Fruit fly (Drosophila melanogaster) whole organism, embryonic: Measurements from ENCODE around the gene gukh.

Source experiments
- Adf1 ChIP-seq: fragments of 200-800 bp; sonication (Bioruptor generic); IDR thresholded peaks from 2 replicates; pipeline ENCODE4 v1.3.6; 2022; ENCODE audit warnings: missing biosample characterization, missing genetic modification characterization
- B-H1 ChIP-seq: fragments of 200-800 bp; sonication (Bioruptor generic); IDR thresholded peaks from 3 replicates; pipeline ENCODE4 v1.3.6; 2022; ENCODE audit warnings: missing biosample characterization, missing genetic modification characterization
- CG10654 ChIP-seq: fragments of 200-800 bp; sonication (Bioruptor generic); optimal IDR thresholded peaks from 2 replicates; lab custom pipeline; 2016; ENCODE audit warnings: missing biosample characterization, missing genetic modification characterization
- CG11696 ChIP-seq: fragments of 200-800 bp; sonication (Bioruptor generic); IDR thresholded peaks from 2 replicates; pipeline ENCODE4 v1.3.6; 2022; ENCODE audit warnings: missing biosample characterization, missing genetic modification characterization
- CG12659 ChIP-seq: fragments of 200-800 bp; sonication (Bioruptor generic); optimal IDR thresholded peaks from 3 replicates; lab custom pipeline; 2017; ENCODE audit warnings: mild to moderate bottlenecking, missing biosample characterization, missing genetic modification reagents, missing genetic modification characterization
- CG12769 ChIP-seq: fragments of 200-800 bp; sonication (Bioruptor generic); optimal IDR thresholded peaks from 2 replicates; lab custom pipeline; 2019; ENCODE audit warnings: missing biosample characterization, mild to moderate bottlenecking, missing genetic modification characterization, moderate library complexity
- CG13424 ChIP-seq: fragments of 200-800 bp; sonication (Bioruptor generic); optimal IDR thresholded peaks from 2 replicates; lab custom pipeline; 2019; ENCODE audit warnings: missing biosample characterization, mild to moderate bottlenecking, missing genetic modification characterization, moderate library complexity
- CG14050 ChIP-seq: fragments of 200-800 bp; sonication (Bioruptor generic); IDR thresholded peaks from 3 replicates; pipeline ENCODE4 v1.3.6; 2022; ENCODE audit warnings: missing biosample characterization, missing genetic modification characterization
- CG1529 ChIP-seq: fragments of 200-800 bp; sonication (Bioruptor generic); optimal IDR thresholded peaks from 3 replicates; lab custom pipeline; 2018; ENCODE audit warnings: missing biosample characterization, missing genetic modification characterization
- CG15479 ChIP-seq: fragments of 200-800 bp; sonication (Bioruptor generic); optimal IDR thresholded peaks from 3 replicates; lab custom pipeline; 2019; ENCODE audit warnings: missing biosample characterization, mild to moderate bottlenecking, missing genetic modification characterization, moderate library complexity
- CG2129 ChIP-seq: fragments of 200-800 bp; sonication (Bioruptor generic); IDR thresholded peaks from 2 replicates; pipeline ENCODE4 v1.3.6; 2022; ENCODE audit warnings: missing biosample characterization, missing genetic modification characterization; ENCODE audit not compliant: partially characterized antibody
- CG2889 ChIP-seq: fragments of 200-800 bp; sonication (Bioruptor generic); IDR thresholded peaks from 3 replicates; pipeline ENCODE4 v1.3.6; 2022; ENCODE audit warnings: missing biosample characterization, missing genetic modification characterization
- CG30431 ChIP-seq: fragments of 200-800 bp; sonication (Bioruptor generic); optimal IDR thresholded peaks from 2 replicates; lab custom pipeline; 2017; ENCODE audit warnings: missing biosample characterization, missing genetic modification characterization
- CG3726 ChIP-seq: fragments of 200-800 bp; sonication (Bioruptor generic); IDR thresholded peaks from 3 replicates; pipeline ENCODE4, ENCODE4 v1.3.6; 2022; ENCODE audit warnings: missing biosample characterization, missing genetic modification characterization
- CG4328 ChIP-seq: fragments of 200-800 bp; sonication (Bioruptor generic); optimal IDR thresholded peaks from 3 replicates; lab custom pipeline; 2017; ENCODE audit warnings: missing biosample characterization, missing genetic modification reagents, missing genetic modification characterization
- CG5180 ChIP-seq: fragments of 200-800 bp; sonication (Bioruptor generic); optimal IDR thresholded peaks from 3 replicates; lab custom pipeline; 2017; ENCODE audit warnings: missing biosample characterization, missing genetic modification characterization, mild to moderate bottlenecking, moderate library complexity, missing genetic modification reagents
- CG7556 ChIP-seq: fragments of 200-800 bp; sonication (Bioruptor generic); optimal IDR thresholded peaks from 2 replicates; lab custom pipeline; 2017; ENCODE audit warnings: missing biosample characterization, mild to moderate bottlenecking, missing genetic modification characterization
- CG8765 ChIP-seq: fragments of 200-800 bp; sonication (Bioruptor generic); IDR thresholded peaks from 2 replicates; pipeline ENCODE4 v1.3.6; 2022; ENCODE audit warnings: missing biosample characterization, missing genetic modification characterization
- CG9437 ChIP-seq: fragments of 200-800 bp; sonication (Bioruptor generic); optimal IDR thresholded peaks from 2 replicates; lab custom pipeline; 2018; ENCODE audit warnings: missing biosample characterization, mild to moderate bottlenecking, missing genetic modification characterization
- CG9932 ChIP-seq: fragments of 200-800 bp; sonication (Bioruptor generic); IDR thresholded peaks from 2 replicates; pipeline ENCODE4 v1.3.6; 2022; ENCODE audit warnings: missing biosample characterization, missing genetic modification characterization
- Dll ChIP-seq: fragments of 200-800 bp; sonication (Bioruptor generic); IDR thresholded peaks from 4 replicates; pipeline ENCODE4 v1.3.6; 2022; ENCODE audit warnings: missing biosample characterization, missing genetic modification characterization; ENCODE audit not compliant: partially characterized antibody
- E2f1 ChIP-seq: fragments of 200-800 bp; sonication (Bioruptor generic); IDR thresholded peaks from 2 replicates; pipeline ENCODE4 v1.3.6; 2022; ENCODE audit warnings: missing biosample characterization, missing genetic modification characterization
- Ets65A ChIP-seq: fragments of 200-800 bp; sonication (Bioruptor generic); peaks from one replicate; lab custom pipeline; 2016; ENCODE audit warnings: missing biosample characterization, missing genetic modification characterization
- H15 ChIP-seq: fragments of 200-800 bp; sonication (Bioruptor generic); IDR thresholded peaks from 3 replicates; pipeline ENCODE4 v1.3.6; 2022; ENCODE audit warnings: missing biosample characterization, missing genetic modification characterization
- HLH3B ChIP-seq: fragments of 200-800 bp; sonication (Bioruptor generic); IDR thresholded peaks from 2 replicates; pipeline ENCODE4 v1.3.6; 2022; ENCODE audit warnings: missing biosample characterization, missing genetic modification characterization
- HmgD ChIP-seq: fragments of 200-800 bp; sonication (Bioruptor generic); optimal IDR thresholded peaks from 3 replicates; lab custom pipeline; 2016; ENCODE audit warnings: missing biosample characterization, missing genetic modification characterization
- Mad ChIP-seq: fragments of 200-800 bp; sonication (Bioruptor generic); optimal IDR thresholded peaks from 2 replicates; lab custom pipeline; 2016; ENCODE audit warnings: missing biosample characterization, missing genetic modification characterization
- NC2β ChIP-seq: fragments of 200-800 bp; sonication (Bioruptor generic); optimal IDR thresholded peaks from 2 replicates; lab custom pipeline; 2016; ENCODE audit warnings: missing biosample characterization, missing genetic modification characterization
- Scr ChIP-seq: fragments of 200-800 bp; sonication (Bioruptor generic); IDR thresholded peaks from 2 replicates; pipeline ENCODE4 v1.3.6; 2022; ENCODE audit warnings: missing biosample characterization, missing genetic modification characterization; ENCODE audit not compliant: partially characterized antibody
- Sin3A ChIP-seq: fragments of >200 bp; optimal IDR thresholded peaks from 2 replicates; lab custom pipeline; 2018
- Usf ChIP-seq: fragments of 200-800 bp; sonication (Bioruptor generic); optimal IDR thresholded peaks from 2 replicates; lab custom pipeline; 2017; ENCODE audit warnings: missing genotype, missing biosample characterization, missing genetic modification characterization
- ato ChIP-seq: fragments of 200-800 bp; sonication (Bioruptor generic); IDR thresholded peaks from 2 replicates; pipeline ENCODE4 v1.3.6; 2022; ENCODE audit warnings: missing biosample characterization, missing genetic modification characterization; ENCODE audit not compliant: partially characterized antibody
- bbx ChIP-seq: fragments of 200-800 bp; sonication (Bioruptor generic); IDR thresholded peaks from 2 replicates; pipeline ENCODE4 v1.3.6; 2022; ENCODE audit warnings: missing biosample characterization, missing genetic modification characterization; ENCODE audit not compliant: partially characterized antibody
- cato ChIP-seq: fragments of 200-800 bp; sonication (Bioruptor generic); optimal IDR thresholded peaks from 2 replicates; lab custom pipeline; 2016; ENCODE audit warnings: missing biosample characterization, missing genetic modification characterization, borderline replicate concordance
- disco-r ChIP-seq: fragments of 200-800 bp; sonication (Bioruptor generic); optimal IDR thresholded peaks from 2 replicates; lab custom pipeline; 2016; ENCODE audit warnings: missing biosample characterization, missing genetic modification characterization
- en ChIP-seq: fragments of 200-800 bp; sonication (Bioruptor generic); optimal IDR thresholded peaks from 2 replicates; lab custom pipeline; 2016; ENCODE audit warnings: missing biosample characterization, missing genetic modification characterization
- gcm2 ChIP-seq: fragments of 200-800 bp; sonication (Bioruptor generic); optimal IDR thresholded peaks from 2 replicates; lab custom pipeline; 2016; ENCODE audit warnings: missing biosample characterization, missing genetic modification characterization
- h ChIP-seq: fragments of >200 bp; optimal IDR thresholded peaks from 2 replicates; lab custom pipeline; 2017
- ham ChIP-seq: fragments of 200-800 bp; sonication (Bioruptor generic); IDR thresholded peaks from 2 replicates; pipeline ENCODE4 v1.3.6; 2022; ENCODE audit warnings: missing biosample characterization, missing genetic modification characterization
- ind ChIP-seq: fragments of 200-800 bp; sonication (Bioruptor generic); optimal IDR thresholded peaks from 3 replicates; lab custom pipeline; 2016; ENCODE audit warnings: missing biosample characterization, missing genetic modification characterization
- insv ChIP-seq, 2 experiments: fragments of 200-800 bp; sonication (Bioruptor generic); optimal IDR thresholded peaks; 3 replicates each; lab custom pipeline; 2016 to 2018; ENCODE audit warnings: missing biosample characterization in 2 of 2, missing genetic modification characterization in 2 of 2
- lmd ChIP-seq: fragments of 200-800 bp; sonication (Bioruptor generic); IDR thresholded peaks from 2 replicates; pipeline ENCODE4 v1.3.6; 2022; ENCODE audit warnings: missing biosample characterization, missing genetic modification characterization
- luna ChIP-seq: fragments of 200-800 bp; sonication (Bioruptor generic); optimal IDR thresholded peaks from 2 replicates; lab custom pipeline; 2016; ENCODE audit warnings: missing biosample characterization, missing genetic modification characterization
- onecut ChIP-seq: fragments of 200-800 bp; sonication (Bioruptor generic); IDR thresholded peaks from 2 replicates; pipeline ENCODE4 v1.3.6; 2022; ENCODE audit warnings: missing biosample characterization, missing genetic modification characterization
- otp ChIP-seq: fragments of 200-800 bp; sonication (Bioruptor generic); IDR thresholded peaks from 3 replicates; pipeline ENCODE4, ENCODE4 v1.3.6; 2022; ENCODE audit warnings: missing biosample characterization, missing genetic modification characterization
- pzg ChIP-seq: fragments of 200-800 bp; sonication (Bioruptor generic); optimal IDR thresholded peaks from 3 replicates; lab custom pipeline; 2018; ENCODE audit warnings: missing biosample characterization, mild to moderate bottlenecking, missing genetic modification characterization, moderate library complexity
- row ChIP-seq: fragments of 200-800 bp; sonication (Bioruptor generic); IDR thresholded peaks from 3 replicates; pipeline ENCODE4 v1.3.6; 2022; ENCODE audit warnings: missing biosample characterization, missing genetic modification characterization
- stc ChIP-seq: fragments of 200-800 bp; sonication (Bioruptor generic); IDR thresholded peaks from 2 replicates; pipeline ENCODE4 v1.3.6; 2022; ENCODE audit warnings: missing biosample characterization, missing genetic modification characterization
- stwl ChIP-seq: fragments of 200-800 bp; sonication (Bioruptor generic); optimal IDR thresholded peaks from 3 replicates; lab custom pipeline; 2018; ENCODE audit warnings: missing biosample characterization, mild to moderate bottlenecking, missing genetic modification characterization, moderate library complexity
- wdn ChIP-seq: fragments of 200-800 bp; sonication (Bioruptor generic); IDR thresholded peaks from 2 replicates; pipeline ENCODE4 v1.3.6; 2022; ENCODE audit warnings: missing biosample characterization, missing genetic modification characterization

Gene gukh

dm6 chr3R:18978709-18979108 lies 5.1 kb upstream of the gukh start, which contains the start of gene euc:
euc (minus strand) TSS chr3R:18978809.
- no peak for TF ChIP-seq CG15479 (GFP tag; lab: Kevin White, UChicago)
- peak; percentile 35 for TF ChIP-seq Ets65A (GFP tag; lab: Kevin White, UChicago)
- no peak for TF ChIP-seq CG12769 (tag; lab: Kevin White, UChicago)

DNA sequence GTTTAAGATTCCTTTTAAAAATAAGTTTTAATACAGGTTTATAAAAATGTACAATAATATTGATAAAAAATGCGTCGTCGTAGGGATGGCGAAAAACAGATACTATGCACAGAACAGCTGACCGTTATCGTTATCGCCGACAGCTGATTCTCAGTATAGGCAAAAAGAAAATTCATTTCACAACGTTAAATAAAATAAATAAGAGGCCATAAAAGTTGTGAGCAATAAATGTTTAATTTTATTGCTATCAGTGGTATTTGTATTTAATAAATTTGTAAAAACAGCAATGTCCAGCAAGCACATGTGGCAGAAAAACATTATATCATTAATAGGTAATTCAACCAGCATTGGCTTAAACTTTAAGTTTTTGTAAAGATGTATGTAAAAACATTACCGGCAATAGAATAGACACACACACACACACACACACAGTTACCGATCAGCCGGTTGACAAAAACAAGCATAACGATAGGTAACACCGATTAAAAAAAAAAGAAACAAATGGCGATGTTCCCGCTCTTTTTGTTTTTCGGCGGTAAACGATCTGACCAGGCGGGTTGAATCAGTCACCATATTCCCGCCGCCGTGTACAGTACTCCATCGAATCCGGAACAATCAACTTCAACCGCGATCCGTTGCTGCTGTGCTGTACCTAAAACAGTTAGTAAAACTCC lies 2.8 kb upstream of the gukh start, which contains the start of the genes dnk and Smu1:
Gene dnk (plus strand): TSS at position 133 of the 674 bp plus-strand sequence.
Gene Smu1 (minus strand): TSS at position 462 of the 674 bp plus-strand sequence.
- TF ChIP-seq HmgD (no peak), HLH3B (GFP tag; lab: Robert Waterston, UW) (no peak), H15 (GFP tag; lab: Robert Waterston, UW) (no peak), CG7556 (GFP tag; lab: Kevin White, UChicago) (no peak), stwl (peak; percentile 25), bbx (peak; percentile 12; the same call in 1 of the 2 replicates), Dll (GFP tag; lab: Robert Waterston, UW) (peak; percentile 60; the same call in 3 of the 4 replicates), gcm2 (GFP tag; lab: Kevin White, UChicago) (no peak), CG9437 (GFP tag; lab: Kevin White, UChicago) (peak; percentile 13), wdn (no peak), CG2889 (GFP tag; lab: Robert Waterston, UW) (no peak), luna (GFP tag; lab: Kevin White, UChicago) (no peak), B-H1 (GFP tag; lab: Robert Waterston, UW) (no peak), en (GFP tag; lab: Kevin White, UChicago) (no peak), CG11696 (GFP tag; lab: Robert Waterston, UW) (no peak), insv (GFP tag; optimal IDR thresholded peaks at IDR 0.05; lab: Kevin White, UChicago) (no peak), lmd (GFP tag; lab: Robert Waterston, UW) (no peak), h (lab: Kevin White, UChicago) (no peak), CG2129 (no peak), pzg (GFP tag; lab: Kevin White, UChicago) (peak; percentile 23), CG8765 (GFP tag; lab: Robert Waterston, UW) (no peak), Mad (GFP tag; lab: Kevin White, UChicago) (no peak), CG5180 (GFP tag; lab: Kevin White, UChicago) (no peak), CG10654 (GFP tag; lab: Kevin White, UChicago) (no peak), Usf (GFP tag; lab: Kevin White, UChicago) (no peak), stc (no peak), CG12659 (GFP tag; lab: Kevin White, UChicago) (peak; percentile 51), CG9932 (no peak), Sin3A (lab: Kevin White, UChicago) (no peak), ind (GFP tag; lab: Kevin White, UChicago) (no peak), CG13424 (no peak), row (GFP tag; lab: Robert Waterston, UW) (no peak), onecut (GFP tag; lab: Robert Waterston, UW) (peak; percentile 13; the same call in 1 of the 2 replicates), ham (GFP tag; lab: Robert Waterston, UW) (no peak), otp (GFP tag; lab: Robert Waterston, UW) (no peak), ato (GFP tag; lab: Robert Waterston, UW) (no peak), Adf1 (GFP tag; lab: Robert Waterston, UW) (no peak), CG30431 (GFP tag; lab: Kevin White, UChicago) (no peak), disco-r (no peak), CG3726 (GFP tag; lab: Robert Waterston, UW) (no peak), cato (GFP tag; lab: Kevin White, UChicago) (no peak), CG14050 (GFP tag; lab: Robert Waterston, UW) (no peak), CG1529 (GFP tag; lab: Kevin White, UChicago) (no peak), CG4328 (GFP tag; lab: Kevin White, UChicago) (no peak), E2f1 (GFP tag; lab: Robert Waterston, UW) (peak; percentile 56; the same call in 1 of the 2 replicates), NC2β (GFP tag; lab: Kevin White, UChicago) (no peak), Scr (GFP tag; lab: Robert Waterston, UW) (no peak)
